Worm (Caenorhabditis elegans) whole organism, young adult: ENCODE results near the gene R02E4.2.

ENCODE experiments used
- B0261.1 ChIP-seq: sonication (generic microtip); optimal IDR thresholded peaks from 2 replicates; lab custom pipeline; 2016; ENCODE audit warnings: mild to moderate bottlenecking, missing genetic modification characterization, moderate library complexity, missing compliant biosample characterization
- C06A6.2 ChIP-seq: fragments of 200-800 bp; sonication (Bioruptor generic); conservative IDR thresholded peaks from 2 replicates; pipeline ENCODE4 v1.3.6; 2022; ENCODE audit warnings: missing genetic modification characterization, missing compliant biosample characterization
- D2030.7 ChIP-seq: fragments of 200-800 bp; sonication (Bioruptor generic); IDR thresholded peaks from 2 replicates; pipeline ENCODE4 v1.3.6; 2022; ENCODE audit warnings: missing genetic modification reagents, missing genetic modification characterization, missing compliant biosample characterization
- F10E7.11 ChIP-seq: sonication (generic microtip); optimal IDR thresholded peaks from 2 replicates; lab custom pipeline; 2017; ENCODE audit warnings: mild to moderate bottlenecking, missing genetic modification characterization, moderate library complexity, missing compliant biosample characterization
- F33H1.4 ChIP-seq: fragments of 200-800 bp; sonication (Bioruptor generic); IDR thresholded peaks from 2 replicates; pipeline ENCODE4 v1.3.6; 2022; ENCODE audit warnings: missing genetic modification reagents, missing genetic modification characterization, missing compliant biosample characterization
- F37B4.10 ChIP-seq: fragments of 200-800 bp; sonication (Bioruptor generic); IDR thresholded peaks from 2 replicates; pipeline ENCODE4 v1.3.6; 2022; ENCODE audit warnings: missing genetic modification characterization, missing compliant biosample characterization
- Y67H2A.10 ChIP-seq: fragments of 200-800 bp; sonication (Bioruptor generic); conservative IDR thresholded peaks from 2 replicates; pipeline ENCODE4 v1.3.6; 2022; ENCODE audit warnings: missing genetic modification reagents, missing genetic modification characterization, missing compliant biosample characterization
- Y79H2A.3 ChIP-seq: fragments of 200-800 bp; sonication (Bioruptor generic); conservative IDR thresholded peaks from 2 replicates; pipeline ENCODE4 v1.3.6; 2022; ENCODE audit warnings: missing genetic modification reagents, missing genetic modification characterization, missing compliant biosample characterization
- ama-1 ChIP-seq, 3 experiments: fragments of 150-350 bp in 1 of 3; sonication (generic microtip) in 2 of 3; optimal IDR thresholded peaks; 2 replicates each; lab custom pipeline; 2014 to 2018; ENCODE audit warnings: missing biosample characterization in 2 of 3, missing genetic modification characterization in 2 of 3, missing genetic modification reagents in 2 of 3
- aptf-3 ChIP-seq: fragments of 200-800 bp; sonication (Bioruptor generic); IDR thresholded peaks from 2 replicates; pipeline ENCODE4 v1.3.6; 2022; ENCODE audit warnings: missing genetic modification characterization, missing compliant biosample characterization
- atf-7 ChIP-seq: sonication (generic microtip); optimal IDR thresholded peaks from 2 replicates; lab custom pipeline; 2017; ENCODE audit warnings: mild to moderate bottlenecking, missing genetic modification characterization, missing compliant biosample characterization
- bed-2 ChIP-seq: fragments of 200-800 bp; sonication (Bioruptor generic); IDR thresholded peaks from 2 replicates; pipeline ENCODE4 v1.3.6; 2022; ENCODE audit warnings: missing genetic modification reagents, missing genetic modification characterization, missing compliant biosample characterization
- ceh-40 ChIP-seq: fragments of 200-800 bp; sonication (Bioruptor generic); IDR thresholded peaks from 2 replicates; pipeline ENCODE4 v1.3.6; 2022; ENCODE audit warnings: missing genetic modification characterization, missing compliant biosample characterization
- chd-7 ChIP-seq: sonication (generic microtip); optimal IDR thresholded peaks from 2 replicates; lab custom pipeline; 2016; ENCODE audit warnings: mild to moderate bottlenecking, missing genetic modification characterization, moderate library complexity, missing compliant biosample characterization
- dox-1 ChIP-seq: fragments of 200-800 bp; sonication (Bioruptor generic); IDR thresholded peaks from 2 replicates; pipeline ENCODE4 v1.3.6; 2022; ENCODE audit warnings: missing genetic modification reagents, missing genetic modification characterization, missing compliant biosample characterization
- dpff-1 ChIP-seq: sonication (generic microtip); optimal IDR thresholded peaks from 2 replicates; lab custom pipeline; 2017; ENCODE audit warnings: mild to moderate bottlenecking, missing genetic modification characterization, missing compliant biosample characterization
- dpl-1 ChIP-seq: fragments of 150-350 bp; optimal IDR thresholded peaks from 2 replicates; lab custom pipeline; 2014; ENCODE audit warnings: missing biosample characterization, missing genetic modification reagents, missing genetic modification characterization
- egl-44 ChIP-seq: fragments of 200-800 bp; sonication (Bioruptor generic); IDR thresholded peaks from 2 replicates; pipeline ENCODE4 v1.3.6; 2022; ENCODE audit warnings: missing genetic modification reagents, missing genetic modification characterization, missing compliant biosample characterization
- egrh-3 ChIP-seq: fragments of 200-800 bp; sonication (Bioruptor generic); IDR thresholded peaks from 2 replicates; pipeline ENCODE4 v1.3.6; 2022; ENCODE audit warnings: missing genetic modification reagents, missing genetic modification characterization, missing compliant biosample characterization
- ekl-4 ChIP-seq: fragments of 200-800 bp; sonication (Bioruptor generic); IDR thresholded peaks from 2 replicates; pipeline ENCODE4 v1.3.6; 2022; ENCODE audit warnings: missing genetic modification reagents, missing genetic modification characterization, missing compliant biosample characterization
- hlh-12 ChIP-seq: sonication (generic microtip); optimal IDR thresholded peaks from 2 replicates; lab custom pipeline; 2016; ENCODE audit warnings: missing genetic modification characterization, missing compliant biosample characterization
- hmg-1.2 ChIP-seq: fragments of 200-800 bp; sonication (Bioruptor generic); IDR thresholded peaks from 2 replicates; pipeline ENCODE4 v1.3.6; 2022; ENCODE audit warnings: missing genetic modification reagents, missing genetic modification characterization, missing compliant biosample characterization
- let-526 ChIP-seq: fragments of 200-800 bp; sonication (Bioruptor generic); IDR thresholded peaks from 2 replicates; pipeline ENCODE4 v1.3.6; 2022; ENCODE audit warnings: missing genetic modification reagents, missing genetic modification characterization, missing compliant biosample characterization
- let-607 ChIP-seq, 2 experiments: fragments of 200-800 bp in 1 of 2; sonication (Bioruptor generic) in 1 of 2; sonication (generic microtip) in 1 of 2; optimal IDR thresholded peaks; 2 replicates each; lab custom pipeline; 2016 to 2018; ENCODE audit warnings: mild to moderate bottlenecking in 2 of 2, missing compliant biosample characterization in 2 of 2, missing genetic modification characterization in 2 of 2, moderate library complexity in 2 of 2, missing genotype in 1 of 2
- lin-54 ChIP-seq: fragments of 200-800 bp; sonication (Bioruptor generic); optimal IDR thresholded peaks from 2 replicates; lab custom pipeline; 2018; ENCODE audit warnings: mild to moderate bottlenecking, missing genetic modification characterization, missing compliant biosample characterization
- lir-1 ChIP-seq: fragments of 200-800 bp; sonication (Bioruptor generic); conservative IDR thresholded peaks from 2 replicates; pipeline ENCODE4 v1.3.6; 2022; ENCODE audit warnings: missing genetic modification reagents, missing genetic modification characterization, missing compliant biosample characterization
- lsl-1 ChIP-seq: fragments of 200-800 bp; sonication (Bioruptor generic); optimal IDR thresholded peaks from 2 replicates; lab custom pipeline; 2018; ENCODE audit warnings: mild to moderate bottlenecking, missing genetic modification characterization, moderate library complexity, missing compliant biosample characterization
- lsy-27 ChIP-seq: sonication (generic microtip); optimal IDR thresholded peaks from 2 replicates; lab custom pipeline; 2017; ENCODE audit warnings: missing genetic modification characterization, mild to moderate bottlenecking, missing compliant biosample characterization, antibody characterized with exemption, missing genotype, borderline replicate concordance; ENCODE audit not compliant: insufficient read depth
- nfyb-1 ChIP-seq: fragments of 200-800 bp; sonication (Bioruptor generic); IDR thresholded peaks from 2 replicates; pipeline ENCODE4 v1.3.6; 2022; ENCODE audit warnings: missing genetic modification reagents, missing genetic modification characterization, missing compliant biosample characterization
- nhr-120 ChIP-seq: fragments of 200-800 bp; sonication (Bioruptor generic); IDR thresholded peaks from 2 replicates; pipeline ENCODE4 v1.3.6; 2022; ENCODE audit warnings: missing genetic modification characterization, missing compliant biosample characterization
- pha-4 ChIP-seq: fragments of 150-350 bp; sonication (generic microtip); optimal IDR thresholded peaks from 2 replicates; lab custom pipeline; 2014; ENCODE audit warnings: missing biosample characterization, missing genetic modification reagents, missing genetic modification characterization
- rcor-1 ChIP-seq: fragments of 200-800 bp; sonication (Bioruptor generic); IDR thresholded peaks from 2 replicates; pipeline ENCODE4 v1.3.6; 2022; ENCODE audit warnings: missing genetic modification reagents, missing genetic modification characterization, missing compliant biosample characterization
- rec-8 ChIP-seq, 2 experiments: sonication (generic microtip); optimal IDR thresholded peaks; 2 replicates each; lab custom pipeline; 2016; ENCODE audit warnings: mild to moderate bottlenecking in 2 of 2, missing genetic modification characterization in 2 of 2, missing genetic modification reagents in 2 of 2, missing genotype in 2 of 2, missing biosample characterization in 1 of 2, missing compliant biosample characterization in 1 of 2, moderate library complexity in 1 of 2
- sea-2 ChIP-seq: fragments of 200-800 bp; sonication (Bioruptor generic); IDR thresholded peaks from 2 replicates; pipeline ENCODE4 v1.3.6; 2022; ENCODE audit warnings: missing genetic modification characterization, missing compliant biosample characterization
- tbp1 ChIP-seq: fragments of 200-800 bp; sonication (Bioruptor generic); optimal IDR thresholded peaks from 2 replicates; lab custom pipeline; 2018; ENCODE audit warnings: mild to moderate bottlenecking, missing genetic modification characterization, missing compliant biosample characterization
- tlf-1 ChIP-seq: fragments of 200-800 bp; sonication (Bioruptor generic); optimal IDR thresholded peaks from 2 replicates; lab custom pipeline; 2018; ENCODE audit warnings: mild to moderate bottlenecking, missing genetic modification characterization, missing compliant biosample characterization
- zfh-2 ChIP-seq: fragments of 200-800 bp; sonication (Bioruptor generic); conservative IDR thresholded peaks from 2 replicates; pipeline ENCODE4 v1.3.6; 2022; ENCODE audit warnings: missing genetic modification reagents, missing genetic modification characterization, missing compliant biosample characterization
- zim-3 ChIP-seq: sonication (generic microtip); optimal IDR thresholded peaks from 2 replicates; lab custom pipeline; 2017; ENCODE audit warnings: mild to moderate bottlenecking, missing genetic modification characterization, moderate library complexity, missing compliant biosample characterization
- ztf-25 ChIP-seq: fragments of 200-800 bp; sonication (Bioruptor generic); IDR thresholded peaks from 2 replicates; pipeline ENCODE4 v1.3.6; 2022; ENCODE audit warnings: missing genetic modification reagents, missing genetic modification characterization, missing compliant biosample characterization
- ztf-28 ChIP-seq: fragments of 200-800 bp; sonication (Bioruptor generic); IDR thresholded peaks from 2 replicates; pipeline ENCODE4 v1.3.6; 2022; ENCODE audit warnings: missing genetic modification reagents, missing genetic modification characterization, missing compliant biosample characterization
- ztf-6 ChIP-seq: fragments of 200-800 bp; sonication (Bioruptor generic); IDR thresholded peaks from 2 replicates; pipeline ENCODE4 v1.3.6; 2022; ENCODE audit warnings: missing genetic modification reagents, missing genetic modification characterization, missing compliant biosample characterization

Gene R02E4.2

ce11 chrX:4145051-4145826, 38.0 kb downstream of the R02E4.2 start (continued):
- peak; percentile 53; the same call in 1 of the 2 replicates for TF ChIP-seq sea-2 (GFP tag; lab: Robert Waterston, UW)
- TF ChIP-seq ceh-40 (GFP tag; lab: Robert Waterston, UW), result peak; percentile 68
- peak; percentile 51 for TF ChIP-seq nfyb-1 (GFP tag; lab: Robert Waterston, UW)
- TF ChIP-seq Y67H2A.10 (GFP tag; lab: Robert Waterston, UW), result no peak
- peak; percentile 58 for TF ChIP-seq C06A6.2 (GFP tag; lab: Robert Waterston, UW)
- TF ChIP-seq dpff-1 (tag; lab: Kevin White, UChicago), result no peak
- TF ChIP-seq F33H1.4 (GFP tag; lab: Robert Waterston, UW), result no peak
- TF ChIP-seq pha-4 (tag; lab: Kevin White, UChicago), result no peak
- peak; percentile 22; the same call in 1 of the 2 replicates for TF ChIP-seq lir-1 (GFP tag; lab: Robert Waterston, UW)
- 0 out of 2 replicates have a peak, but pooled peaks have one; percentile 13 for TF ChIP-seq aptf-3 (GFP tag; lab: Robert Waterston, UW)
- TF ChIP-seq dpl-1, result no peak
- TF ChIP-seq tbp1 (GFP tag; lab: Kevin White, UChicago), result peak; percentile 29
- TF ChIP-seq D2030.7, result no peak
- TF ChIP-seq tlf-1 (GFP tag; lab: Kevin White, UChicago), result no peak
- peak; percentile 68 for TF ChIP-seq chd-7 (tag; lab: Kevin White, UChicago)
- no peak for TF ChIP-seq ztf-28
- TF ChIP-seq F37B4.10 (GFP tag; lab: Robert Waterston, UW), result peak; percentile 74; the same call in 1 of the 2 replicates
- TF ChIP-seq ama-1 (optimal IDR thresholded peaks at IDR 0.05; lab: Kevin White, UChicago), result no peak
- no peak for TF ChIP-seq ama-1 (GFP tag; optimal IDR thresholded peaks at IDR 0.05; lab: Kevin White, UChicago)
- 0 out of 2 replicates have a peak, but pooled peaks have one; percentile 53 for TF ChIP-seq egl-44
- 0 out of 2 replicates have a peak, but pooled peaks have one; percentile 9 for TF ChIP-seq ekl-4 (GFP tag; lab: Robert Waterston, UW)
- TF ChIP-seq rcor-1 (GFP tag; lab: Robert Waterston, UW), result no peak; the same call in 1 of the 2 replicates
- TF ChIP-seq hlh-12 (tag; lab: Kevin White, UChicago), result no peak
- no peak for TF ChIP-seq bed-2 (GFP tag; lab: Robert Waterston, UW)
- peak; percentile 26; the same call in 1 of the 2 replicates for TF ChIP-seq hmg-1.2 (GFP tag; lab: Robert Waterston, UW)
- TF ChIP-seq atf-7 (tag; lab: Kevin White, UChicago), result peak; percentile 57
- TF ChIP-seq ztf-6 (GFP tag; lab: Robert Waterston, UW), result 0 out of 2 replicates have a peak, but pooled peaks have one; percentile 12
- TF ChIP-seq egrh-3 (GFP tag; lab: Robert Waterston, UW), result no peak
- TF ChIP-seq let-607 (tag; optimal IDR thresholded peaks at IDR 0.05; lab: Kevin White, UChicago), result no peak
- peak; percentile 74 for TF ChIP-seq zfh-2
- TF ChIP-seq nhr-120 (GFP tag; lab: Robert Waterston, UW), result 0 out of 2 replicates have a peak, but pooled peaks have one; percentile 45
- TF ChIP-seq lsl-1, result no peak
- no peak for TF ChIP-seq B0261.1 (tag; lab: Kevin White, UChicago)
- TF ChIP-seq dox-1, result peak; percentile 35
- TF ChIP-seq ztf-25 (GFP tag; lab: Robert Waterston, UW), result peak; percentile 43; the same call in 1 of the 2 replicates

ce11 chrX:4146046-4146445, 38.8 kb downstream of the R02E4.2 start:
- TF ChIP-seq ceh-40 (GFP tag; lab: Robert Waterston, UW), result 0 out of 2 replicates have a peak, but pooled peaks have one; percentile 4
- no peak for TF ChIP-seq lsy-27 (tag; lab: Kevin White, UChicago)
- TF ChIP-seq F10E7.11 (tag; lab: Kevin White, UChicago), result no peak
- TF ChIP-seq Y79H2A.3, result peak; percentile 54; the same call in 1 of the 2 replicates
- TF ChIP-seq hmg-1.2 (GFP tag; lab: Robert Waterston, UW), result no peak
- TF ChIP-seq rec-8 (tag; optimal IDR thresholded peaks at IDR 0.05; lab: Kevin White, UChicago), result no peak
- TF ChIP-seq lin-54, result no peak
- peak; percentile 31 for TF ChIP-seq zim-3
- 0 out of 2 replicates have a peak, but pooled peaks have one; percentile 4 for TF ChIP-seq let-526 (GFP tag; lab: Robert Waterston, UW)
- no peak for TF ChIP-seq ama-1 (optimal IDR thresholded peaks at IDR 0.05; lab: Kevin White, UChicago)
- TF ChIP-seq ama-1 (GFP tag; optimal IDR thresholded peaks at IDR 0.05; lab: Kevin White, UChicago), result no peak
